Fruit fly (Drosophila melanogaster) whole organism, embryonic: ENCODE results near the gene RpL18.

Experiments
- Ada2b ChIP-seq: fragments of 200-800 bp; sonication (Bioruptor generic); IDR thresholded peaks from 2 replicates; pipeline ENCODE4 v1.3.6; 2022; ENCODE audit warnings: missing biosample characterization, missing genetic modification characterization
- CG10321 ChIP-seq: fragments of 200-800 bp; sonication (Bioruptor generic); IDR thresholded peaks from 2 replicates; pipeline ENCODE4 v1.3.6; 2022; ENCODE audit warnings: missing biosample characterization, missing genetic modification characterization
- CG10462 ChIP-seq: fragments of 200-800 bp; sonication (Bioruptor generic); optimal IDR thresholded peaks from 2 replicates; lab custom pipeline; 2016; ENCODE audit warnings: missing biosample characterization, missing genetic modification characterization
- CG11085 ChIP-seq: fragments of 200-800 bp; sonication (Bioruptor generic); IDR thresholded peaks from 2 replicates; pipeline ENCODE4 v1.3.6; 2022; ENCODE audit warnings: missing biosample characterization, missing genetic modification characterization
- CG12155 ChIP-seq: fragments of 200-800 bp; sonication (Bioruptor generic); optimal IDR thresholded peaks from 3 replicates; lab custom pipeline; 2016; ENCODE audit warnings: missing biosample characterization, missing genetic modification characterization
- CG12769 ChIP-seq: fragments of 200-800 bp; sonication (Bioruptor generic); optimal IDR thresholded peaks from 2 replicates; lab custom pipeline; 2019; ENCODE audit warnings: missing biosample characterization, mild to moderate bottlenecking, missing genetic modification characterization, moderate library complexity
- CG13287 ChIP-seq: fragments of 200-800 bp; sonication (Bioruptor generic); IDR thresholded peaks from 2 replicates; pipeline ENCODE4 v1.3.6; 2022; ENCODE audit warnings: missing biosample characterization, missing genetic modification characterization; ENCODE audit not compliant: partially characterized antibody
- CG14050 ChIP-seq: fragments of 200-800 bp; sonication (Bioruptor generic); IDR thresholded peaks from 3 replicates; pipeline ENCODE4 v1.3.6; 2022; ENCODE audit warnings: missing biosample characterization, missing genetic modification characterization
- CG14710 ChIP-seq: fragments of 200-800 bp; sonication (Bioruptor generic); optimal IDR thresholded peaks from 3 replicates; lab custom pipeline; 2019; ENCODE audit warnings: missing biosample characterization, mild to moderate bottlenecking, missing genetic modification characterization, moderate library complexity
- CG16863 ChIP-seq: fragments of 200-800 bp; sonication (Bioruptor generic); optimal IDR thresholded peaks from 3 replicates; lab custom pipeline; 2016; ENCODE audit warnings: missing biosample characterization, missing genetic modification characterization
- CG1792 ChIP-seq: fragments of 200-800 bp; sonication (Bioruptor generic); optimal IDR thresholded peaks from 2 replicates; lab custom pipeline; 2016; ENCODE audit warnings: missing biosample characterization, missing genetic modification characterization
- CG30403 ChIP-seq: fragments of 200-800 bp; sonication (Bioruptor generic); optimal IDR thresholded peaks from 3 replicates; lab custom pipeline; 2016; ENCODE audit warnings: missing biosample characterization, missing genetic modification characterization
- CG32767 ChIP-seq: fragments of 200-800 bp; sonication (Bioruptor generic); IDR thresholded peaks from 2 replicates; pipeline ENCODE4 v1.3.6; 2022; ENCODE audit warnings: missing biosample characterization, missing genetic modification characterization
- CG3407 ChIP-seq: fragments of 200-800 bp; sonication (Bioruptor generic); optimal IDR thresholded peaks from 2 replicates; lab custom pipeline; 2018; ENCODE audit warnings: missing biosample characterization, mild to moderate bottlenecking, missing genetic modification characterization
- CG4282 ChIP-seq: fragments of 200-800 bp; sonication (Bioruptor generic); optimal IDR thresholded peaks from 2 replicates; lab custom pipeline; 2016; ENCODE audit warnings: missing biosample characterization, missing genetic modification characterization
- CG4617 ChIP-seq: fragments of 200-800 bp; sonication (Bioruptor generic); optimal IDR thresholded peaks from 3 replicates; lab custom pipeline; 2016; ENCODE audit warnings: missing biosample characterization, missing genetic modification characterization, borderline replicate concordance
- CG4730 ChIP-seq: fragments of 200-800 bp; sonication (Bioruptor generic); IDR thresholded peaks from 2 replicates; pipeline ENCODE4 v1.3.6; 2022; ENCODE audit warnings: missing biosample characterization, missing genetic modification characterization
- CG5953 ChIP-seq: fragments of 200-800 bp; sonication (Bioruptor generic); IDR thresholded peaks from 2 replicates; pipeline ENCODE4 v1.3.6; 2022; ENCODE audit warnings: missing biosample characterization, missing genetic modification characterization
- CG6654 ChIP-seq: fragments of 200-800 bp; sonication (Bioruptor generic); optimal IDR thresholded peaks from 2 replicates; lab custom pipeline; 2017; ENCODE audit warnings: missing biosample characterization, mild to moderate bottlenecking, missing genetic modification characterization
- CG7271 ChIP-seq: fragments of 200-800 bp; sonication (Bioruptor generic); optimal IDR thresholded peaks from 2 replicates; lab custom pipeline; 2018; ENCODE audit warnings: missing biosample characterization, mild to moderate bottlenecking, missing genetic modification characterization, moderate library complexity
- CG7928 ChIP-seq: fragments of 200-800 bp; sonication (Bioruptor generic); optimal IDR thresholded peaks from 2 replicates; lab custom pipeline; 2017; ENCODE audit warnings: missing biosample characterization, mild to moderate bottlenecking, missing genetic modification characterization
- CG7987 ChIP-seq: fragments of 200-800 bp; sonication (Bioruptor generic); optimal IDR thresholded peaks from 2 replicates; lab custom pipeline; 2018; ENCODE audit warnings: missing biosample characterization, mild to moderate bottlenecking, missing genetic modification characterization, moderate library complexity
- CG8089 ChIP-seq: fragments of 200-800 bp; sonication (Bioruptor generic); optimal IDR thresholded peaks from 3 replicates; lab custom pipeline; 2016; ENCODE audit warnings: missing biosample characterization, missing genetic modification characterization
- CG8924 ChIP-seq: fragments of 200-800 bp; optimal IDR thresholded peaks from 3 replicates; lab custom pipeline; 2019; ENCODE audit warnings: missing biosample characterization, mild to moderate bottlenecking, missing genetic modification characterization, moderate library complexity
- CkIIα-i1 ChIP-seq: fragments of 200-800 bp; sonication (Bioruptor generic); IDR thresholded peaks from 2 replicates; pipeline ENCODE4 v1.3.6; 2022; ENCODE audit warnings: missing biosample characterization, missing genetic modification characterization
- Dbx ChIP-seq: fragments of 200-800 bp; sonication (Bioruptor generic); IDR thresholded peaks from 3 replicates; pipeline ENCODE4 v1.3.6; 2022; ENCODE audit warnings: missing biosample characterization, missing genetic modification characterization
- Deaf1 ChIP-seq: fragments of 200-800 bp; optimal IDR thresholded peaks from 3 replicates; lab custom pipeline; 2019; ENCODE audit warnings: missing biosample characterization, mild to moderate bottlenecking, missing genetic modification characterization, moderate library complexity
- Dfd ChIP-seq, 2 experiments: fragments of >200 bp; optimal IDR thresholded peaks; 2 replicates each; lab custom pipeline; 2017; ENCODE audit warnings: missing biosample characterization in 2 of 2, missing genetic modification characterization in 2 of 2
- Lhr ChIP-seq: fragments of 200-800 bp; sonication (Bioruptor generic); optimal IDR thresholded peaks from 3 replicates; lab custom pipeline; 2017; ENCODE audit warnings: mild to moderate bottlenecking, missing biosample characterization, missing genetic modification reagents, missing genetic modification characterization
- MTF-1 ChIP-seq: fragments of 200-800 bp; sonication (Bioruptor generic); optimal IDR thresholded peaks from 2 replicates; lab custom pipeline; 2018; ENCODE audit warnings: missing biosample characterization, mild to moderate bottlenecking, missing genetic modification characterization, borderline replicate concordance
- NC2β ChIP-seq: fragments of 200-800 bp; sonication (Bioruptor generic); optimal IDR thresholded peaks from 2 replicates; lab custom pipeline; 2016; ENCODE audit warnings: missing biosample characterization, missing genetic modification characterization
- PHDP ChIP-seq: fragments of 200-800 bp; sonication (Bioruptor generic); optimal IDR thresholded peaks from 3 replicates; lab custom pipeline; 2018; ENCODE audit warnings: missing biosample characterization, mild to moderate bottlenecking, missing genetic modification characterization, moderate library complexity
- Ptx1 ChIP-seq: fragments of 200-800 bp; sonication (Bioruptor generic); IDR thresholded peaks from 2 replicates; pipeline ENCODE4 v1.3.6; 2022; ENCODE audit warnings: missing biosample characterization, missing genetic modification characterization
- TFAM ChIP-seq: fragments of 200-800 bp; sonication (Bioruptor generic); optimal IDR thresholded peaks from 2 replicates; lab custom pipeline; 2017; ENCODE audit warnings: missing biosample characterization, missing genetic modification characterization, inconsistent platforms
- Trl ChIP-seq, 3 experiments: fragments of >200 bp in 2 of 3; fragments of 200-800 bp in 1 of 3; sonication (Bioruptor generic) in 1 of 3; optimal IDR thresholded peaks; 2 replicates in 1 of 3; 3 replicates in 2 of 3; lab custom pipeline; 2016 to 2017; ENCODE audit warnings: missing biosample characterization in 1 of 3, missing genetic modification characterization in 1 of 3
- Vsx1 ChIP-seq: fragments of 200-800 bp; sonication (Bioruptor generic); optimal IDR thresholded peaks from 2 replicates; lab custom pipeline; 2017; ENCODE audit warnings: missing biosample characterization, mild to moderate bottlenecking, missing genetic modification characterization, missing genetic modification reagents
- cas ChIP-seq: fragments of 200-800 bp; sonication (Bioruptor generic); IDR thresholded peaks from 2 replicates; pipeline ENCODE4 v1.3.6; 2022; ENCODE audit warnings: missing biosample characterization, missing genetic modification characterization
- caup ChIP-seq: fragments of 200-800 bp; sonication (Bioruptor generic); optimal IDR thresholded peaks from 3 replicates; lab custom pipeline; 2017; ENCODE audit warnings: missing biosample characterization, mild to moderate bottlenecking, missing genetic modification characterization, moderate library complexity; ENCODE audit not compliant: severe bottlenecking
- chn ChIP-seq: fragments of 200-800 bp; sonication (Bioruptor generic); optimal IDR thresholded peaks from 2 replicates; lab custom pipeline; 2016; ENCODE audit warnings: missing biosample characterization, missing genetic modification characterization
- dan ChIP-seq: fragments of 200-800 bp; sonication (Bioruptor generic); IDR thresholded peaks from 2 replicates; pipeline ENCODE4 v1.3.6; 2022; ENCODE audit warnings: missing biosample characterization, missing genetic modification characterization
- disco-r ChIP-seq: fragments of 200-800 bp; sonication (Bioruptor generic); optimal IDR thresholded peaks from 2 replicates; lab custom pipeline; 2016; ENCODE audit warnings: missing biosample characterization, missing genetic modification characterization
- dpn ChIP-seq, 2 experiments: fragments of 200-800 bp; sonication (Bioruptor generic); optimal IDR thresholded peaks; 3 replicates each; lab custom pipeline; 2016; ENCODE audit warnings: missing biosample characterization in 2 of 2, missing genetic modification characterization in 2 of 2
- eve ChIP-seq, 2 experiments: fragments of >200 bp; optimal IDR thresholded peaks; 2 replicates each; lab custom pipeline; 2017; ENCODE audit warnings: missing biosample characterization in 2 of 2, missing genetic modification characterization in 2 of 2
- grau ChIP-seq: fragments of 200-800 bp; optimal IDR thresholded peaks from 3 replicates; lab custom pipeline; 2019; ENCODE audit warnings: missing biosample characterization, mild to moderate bottlenecking, missing genetic modification characterization, moderate library complexity
- gsb-n ChIP-seq: fragments of 200-800 bp; sonication (Bioruptor generic); optimal IDR thresholded peaks from 3 replicates; lab custom pipeline; 2018; ENCODE audit warnings: missing biosample characterization, mild to moderate bottlenecking, missing genetic modification characterization
- ind ChIP-seq: fragments of 200-800 bp; sonication (Bioruptor generic); optimal IDR thresholded peaks from 3 replicates; lab custom pipeline; 2016; ENCODE audit warnings: missing biosample characterization, missing genetic modification characterization
- lilli ChIP-seq: fragments of 200-800 bp; sonication (Bioruptor generic); optimal IDR thresholded peaks from 3 replicates; lab custom pipeline; 2016; ENCODE audit warnings: missing biosample characterization, missing genetic modification characterization
- maf-S ChIP-seq: fragments of 200-800 bp; sonication (Bioruptor generic); optimal IDR thresholded peaks from 2 replicates; lab custom pipeline; 2016; ENCODE audit warnings: missing biosample characterization, missing genetic modification characterization
- oc ChIP-seq: fragments of 200-800 bp; sonication (Bioruptor generic); optimal IDR thresholded peaks from 2 replicates; lab custom pipeline; 2018; ENCODE audit warnings: missing biosample characterization, mild to moderate bottlenecking, missing genetic modification characterization, moderate library complexity
- pros ChIP-seq: fragments of 200-800 bp; sonication (Bioruptor generic); optimal IDR thresholded peaks from 3 replicates; lab custom pipeline; 2019; ENCODE audit warnings: missing biosample characterization, mild to moderate bottlenecking, missing genetic modification characterization, moderate library complexity
- stc ChIP-seq: fragments of 200-800 bp; sonication (Bioruptor generic); IDR thresholded peaks from 2 replicates; pipeline ENCODE4 v1.3.6; 2022; ENCODE audit warnings: missing biosample characterization, missing genetic modification characterization

RpL18 gene

DNA sequence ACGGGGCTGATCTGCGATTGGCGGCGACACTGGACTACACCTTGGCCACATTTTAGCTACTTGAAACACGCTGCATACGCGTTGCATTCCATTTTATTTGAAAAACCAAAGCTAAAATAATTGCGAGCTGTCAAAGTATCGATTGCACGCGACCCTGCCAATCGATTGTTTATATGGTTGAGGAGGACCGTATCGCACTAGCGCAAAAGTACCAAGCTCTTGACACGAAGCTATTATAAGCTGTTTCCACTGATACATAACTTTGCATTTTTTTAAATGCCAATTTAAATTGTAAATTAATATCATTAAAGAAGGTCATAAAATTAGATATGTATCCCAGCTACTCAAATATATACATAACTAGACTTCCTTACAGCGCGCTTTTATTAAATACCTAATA is 8.0 kb upstream of the RpL18 start, which contains the start of gene Cdc27 (continued):
- TF ChIP-seq CG14710 (peak; percentile 50), TFAM (GFP tag; lab: Kevin White, UChicago) (no peak), disco-r (GFP tag; lab: Kevin White, UChicago) (no peak), CG11085 (GFP tag; lab: Robert Waterston, UW) (no peak), grau (tag; lab: Kevin White, UChicago) (peak; percentile 61), chn (peak; percentile 29), CG12769 (tag; lab: Kevin White, UChicago) (peak; percentile 64), gsb-n (tag; lab: Kevin White, UChicago) (peak; percentile 16), CG32767 (GFP tag; lab: Robert Waterston, UW) (no peak), NC2β (GFP tag; lab: Kevin White, UChicago) (peak; percentile 61), MTF-1 (GFP tag; lab: Kevin White, UChicago) (no peak), dan (GFP tag; lab: Robert Waterston, UW) (no peak), CG7928 (GFP tag; lab: Kevin White, UChicago) (no peak), ind (GFP tag; lab: Kevin White, UChicago) (peak; percentile 14), eve (GFP tag; optimal IDR thresholded peaks at IDR 0.05; lab: Kevin White, UChicago) (no peak), Ada2b (peak; percentile 43), CG8924 (peak; percentile 57), Dfd (GFP tag; optimal IDR thresholded peaks at IDR 0.05; lab: Kevin White, UChicago) (peak in 1 of 2 experiments; percentile 85), pros (no peak), CG6654 (GFP tag; lab: Kevin White, UChicago) (no peak), CG4730 (no peak), CG8089 (no peak), CG13287 (peak; percentile 83), CG7987 (no peak), oc (no peak), CG30403 (GFP tag; lab: Kevin White, UChicago) (peak; percentile 57), CG4282 (GFP tag; lab: Kevin White, UChicago) (no peak), CG7271 (no peak), CG14050 (GFP tag; lab: Robert Waterston, UW) (no peak), stc (GFP tag; lab: Robert Waterston, UW) (no peak), CG4617 (GFP tag; lab: Kevin White, UChicago) (peak; percentile 93), PHDP (peak; percentile 34), Lhr (peak; percentile 71), cas (GFP tag; lab: Robert Waterston, UW) (no peak), CG16863 (GFP tag; lab: Kevin White, UChicago) (no peak), CG5953 (GFP tag; lab: Robert Waterston, UW) (no peak), Ptx1 (GFP tag; lab: Robert Waterston, UW) (peak; percentile 29; the same call in 1 of the 2 replicates), caup (GFP tag; lab: Kevin White, UChicago) (no peak), Deaf1 (no peak), CG10321 (GFP tag; lab: Robert Waterston, UW) (no peak), Vsx1 (no peak), CG1792 (no peak), CG3407 (GFP tag; lab: Kevin White, UChicago) (no peak), CG10462 (GFP tag; lab: Kevin White, UChicago) (no peak), dpn (GFP tag; optimal IDR thresholded peaks at IDR 0.05; lab: Kevin White, UChicago) (peak; percentile 43 to 52), CG12155 (peak; percentile 36), maf-S (GFP tag; lab: Kevin White, UChicago) (peak; percentile 10), Trl (optimal IDR thresholded peaks at IDR 0.05; lab: Kevin White, UChicago) (no peak), Trl (GFP tag; optimal IDR thresholded peaks at IDR 0.05; lab: Kevin White, UChicago) (no peak), Dbx (GFP tag; lab: Robert Waterston, UW) (peak; percentile 47; the same call in 2 of the 3 replicates), lilli (GFP tag; lab: Kevin White, UChicago) (peak; percentile 48), CkIIα-i1 (GFP tag; lab: Robert Waterston, UW) (no peak)
